Worm (Caenorhabditis elegans): ENCODE measurements around the gene abcf-2.
"Not testable (repeated sequence)": the region's sequence is repeated elsewhere in the genome, so short reads cannot be mapped to it uniquely, and the experiment has no call there.

Gene abcf-2

ce11 chrIII:13462138-13462634, at the start of gene abcf-2, which contains the start of gene T27E9.2:
Gene abcf-2, minus strand, starts transcription at chrIII:13462238.
Gene T27E9.2, minus strand, starts transcription at chrIII:13462584.
- TF ChIP-seq ceh-13 (GFP tag; optimal IDR thresholded peaks at IDR 0.05): no peak
- no peak for TF ChIP-seq tbx-11 (GFP tag; IDR thresholded peaks at IDR 0.05)
- TF ChIP-seq sea-1 (GFP tag; conservative IDR thresholded peaks at IDR 0.05): no peak

ce11 chrIII:13510753-13511152, 48.7 kb upstream of the abcf-2 start:
- no peak for TF ChIP-seq ceh-13 (GFP tag; optimal IDR thresholded peaks at IDR 0.05)
- TF ChIP-seq pes-1 (GFP tag; IDR thresholded peaks at IDR 0.05): no peak
- no peak for TF ChIP-seq hnd-1 (tag; optimal IDR thresholded peaks at IDR 0.05)
- no peak for TF ChIP-seq tra-4 (tag; optimal IDR thresholded peaks at IDR 0.05)
- TF ChIP-seq ceh-36 (tag; optimal IDR thresholded peaks at IDR 0.05): no peak
- TF ChIP-seq hmbx-1 (tag; optimal IDR thresholded peaks at IDR 0.05): no peak
- TF ChIP-seq scrt-1 (GFP tag; IDR thresholded peaks at IDR 0.05): no peak
- no peak for TF ChIP-seq sea-1 (GFP tag; conservative IDR thresholded peaks at IDR 0.05)
- TF ChIP-seq tbx-11 (GFP tag; IDR thresholded peaks at IDR 0.05): no peak

ce11 chrIII:13505718-13506117, 43.7 kb upstream of the abcf-2 start, which contains the start of gene T28A8.3:
Gene T28A8.3, plus strand, starts transcription at chrIII:13506018.
- TF ChIP-seq scrt-1 (GFP tag; IDR thresholded peaks at IDR 0.05): no peak
- no peak for TF ChIP-seq hmbx-1 (tag; optimal IDR thresholded peaks at IDR 0.05)
- TF ChIP-seq flt-1 (GFP tag; IDR thresholded peaks at IDR 0.05): no peak
- TF ChIP-seq tbx-11 (GFP tag; IDR thresholded peaks at IDR 0.05): no peak
- TF ChIP-seq F13C5.2 (tag; optimal IDR thresholded peaks at IDR 0.05): no peak
- no peak for TF ChIP-seq ama-1 (optimal IDR thresholded peaks at IDR 0.05)
- TF ChIP-seq tbx-37 (GFP tag; conservative IDR thresholded peaks at IDR 0.05): no peak
- no peak for TF ChIP-seq ceh-36 (tag; optimal IDR thresholded peaks at IDR 0.05)
- TF ChIP-seq B0310.2 (tag; optimal IDR thresholded peaks at IDR 0.05): no peak
- no peak for TF ChIP-seq aly-1 (tag; optimal IDR thresholded peaks at IDR 0.05)
- no peak for TF ChIP-seq pes-1 (GFP tag; IDR thresholded peaks at IDR 0.05)

ce11 chrIII:13503379-13503778, 41.3 kb upstream of the abcf-2 start, which contains the start of gene T28A8.4:
Gene T28A8.4, plus strand, starts transcription at chrIII:13503679.
- no peak for TF ChIP-seq hmbx-1 (tag; optimal IDR thresholded peaks at IDR 0.05)
- TF ChIP-seq flt-1 (GFP tag; IDR thresholded peaks at IDR 0.05): no peak
- TF ChIP-seq tra-4 (tag; optimal IDR thresholded peaks at IDR 0.05): no peak
- TF ChIP-seq pes-1 (GFP tag; IDR thresholded peaks at IDR 0.05): no peak
- TF ChIP-seq ceh-36 (tag; optimal IDR thresholded peaks at IDR 0.05): no peak

- TF ChIP-seq hnd-1 (tag; optimal IDR thresholded peaks at IDR 0.05): no peak
- no peak for TF ChIP-seq F13C5.2 (tag; optimal IDR thresholded peaks at IDR 0.05)
- no peak for TF ChIP-seq sea-1 (GFP tag; conservative IDR thresholded peaks at IDR 0.05)
- TF ChIP-seq scrt-1 (GFP tag; IDR thresholded peaks at IDR 0.05): no peak
- TF ChIP-seq tbx-11 (GFP tag; IDR thresholded peaks at IDR 0.05): no peak
- TF ChIP-seq hmg-4 (GFP tag; optimal IDR thresholded peaks at IDR 0.05): no peak
- no peak for TF ChIP-seq ceh-36 (tag; optimal IDR thresholded peaks at IDR 0.05)
Measured at ce11 chrIII:13502513-13502912, 40.5 kb upstream of the abcf-2 start, which contains the start of gene T28A8.8. Gene T28A8.8, plus strand, starts transcription at chrIII:13502813.

ce11 chrIII:13501599-13501998, 39.6 kb upstream of the abcf-2 start, which contains the start of gene T28A8.5:
Gene T28A8.5, plus strand, starts transcription at chrIII:13501630.
- TF ChIP-seq hmg-4 (GFP tag; optimal IDR thresholded peaks at IDR 0.05) (no peak), B0310.2 (tag; optimal IDR thresholded peaks at IDR 0.05) (no peak), scrt-1 (GFP tag; IDR thresholded peaks at IDR 0.05) (no peak), sea-1 (GFP tag; conservative IDR thresholded peaks at IDR 0.05) (no peak), flt-1 (GFP tag; IDR thresholded peaks at IDR 0.05) (no peak), tbx-11 (GFP tag; IDR thresholded peaks at IDR 0.05) (no peak), tra-4 (tag; optimal IDR thresholded peaks at IDR 0.05) (no peak), ama-1 (optimal IDR thresholded peaks at IDR 0.05) (no peak), F13C5.2 (tag; optimal IDR thresholded peaks at IDR 0.05) (no peak), pes-1 (GFP tag; IDR thresholded peaks at IDR 0.05) (no peak), aly-1 (tag; optimal IDR thresholded peaks at IDR 0.05) (no peak), hmbx-1 (tag; optimal IDR thresholded peaks at IDR 0.05) (no peak), ceh-36 (tag; optimal IDR thresholded peaks at IDR 0.05) (no peak), hnd-1 (tag; optimal IDR thresholded peaks at IDR 0.05) (no peak), ceh-13 (GFP tag; optimal IDR thresholded peaks at IDR 0.05) (no peak), tbx-37 (GFP tag; conservative IDR thresholded peaks at IDR 0.05) (no peak), ets-7 (tag; optimal IDR thresholded peaks at IDR 0.05) (no peak)

ce11 chrIII:13498899-13499298, 36.9 kb upstream of the abcf-2 start, which contains the start of gene T28A8.6:
Gene T28A8.6, plus strand, starts transcription at chrIII:13499199.
- TF ChIP-seq ama-1 (optimal IDR thresholded peaks at IDR 0.05); tbx-11 (GFP tag; IDR thresholded peaks at IDR 0.05); ets-7 (tag; optimal IDR thresholded peaks at IDR 0.05): not testable (repeated sequence)

ce11 chrIII:13495571-13495970, 33.5 kb upstream of the abcf-2 start, which contains the start of gene T28A8.2:
Gene T28A8.2, minus strand, starts transcription at chrIII:13495671.
- TF ChIP-seq ets-7 (tag; optimal IDR thresholded peaks at IDR 0.05): no peak
- no peak for TF ChIP-seq sea-1 (GFP tag; conservative IDR thresholded peaks at IDR 0.05)
- no peak for TF ChIP-seq hmg-4 (GFP tag; optimal IDR thresholded peaks at IDR 0.05)
- TF ChIP-seq F13C5.2 (tag; optimal IDR thresholded peaks at IDR 0.05): no peak
- TF ChIP-seq tbx-37 (GFP tag; conservative IDR thresholded peaks at IDR 0.05): no peak
- TF ChIP-seq hmbx-1 (tag; optimal IDR thresholded peaks at IDR 0.05): no peak
- no peak for TF ChIP-seq scrt-1 (GFP tag; IDR thresholded peaks at IDR 0.05)
- TF ChIP-seq tra-4 (tag; optimal IDR thresholded peaks at IDR 0.05): no peak
- TF ChIP-seq tbx-11 (GFP tag; IDR thresholded peaks at IDR 0.05): no peak
- TF ChIP-seq pes-1 (GFP tag; IDR thresholded peaks at IDR 0.05): no peak
- no peak for TF ChIP-seq hnd-1 (tag; optimal IDR thresholded peaks at IDR 0.05)

Data from whole organism, early embryonic.